Fruit fly (Drosophila melanogaster): ENCODE data around the gene CG2182.

The CG2182 gene

DNA sequence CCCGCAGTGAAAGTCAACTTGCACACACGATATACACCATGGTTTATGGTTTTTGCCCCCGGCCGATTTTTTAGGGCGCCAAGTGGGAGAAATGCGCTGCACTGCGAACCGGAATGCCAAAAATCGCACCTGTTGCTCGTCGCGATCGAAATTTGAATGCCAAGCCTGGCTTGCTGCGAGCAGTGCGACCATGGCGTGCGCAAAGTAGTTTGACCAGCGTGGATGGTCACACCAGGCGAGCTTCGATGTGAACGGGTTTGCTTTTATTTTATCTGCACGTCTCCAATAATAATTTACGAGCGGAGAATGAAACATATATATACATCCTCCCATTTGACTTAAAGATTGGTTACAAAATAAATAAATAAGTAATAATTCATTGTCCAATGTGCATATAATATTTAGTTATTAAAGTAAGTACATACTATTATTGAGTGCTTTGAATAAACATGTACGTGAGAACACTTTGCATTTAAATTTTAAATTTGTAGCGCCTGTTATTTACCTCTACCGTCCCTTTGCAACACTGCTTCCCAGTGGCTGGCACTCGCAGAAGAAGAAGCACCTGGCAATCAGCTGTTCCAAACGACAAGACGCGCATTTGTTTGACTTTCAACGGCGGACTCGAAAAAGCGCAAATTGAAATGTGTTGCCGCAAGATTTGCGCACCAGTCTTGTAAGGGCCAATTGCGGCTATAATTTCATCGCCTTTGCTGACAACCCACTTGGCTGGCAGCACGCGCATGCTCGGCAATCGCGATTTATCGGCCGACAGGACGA lies 25.7 kb upstream of the CG2182 start, which contains the start of the genes Rab23 and plx (continued):
- no peak for TF ChIP-seq CG11902 (GFP tag; optimal IDR thresholded peaks at IDR 0.05)
- TF ChIP-seq CG8632 (GFP tag; optimal IDR thresholded peaks at IDR 0.05): no peak
- no peak for TF ChIP-seq Hr39 (GFP tag; optimal IDR thresholded peaks at IDR 0.05)
- TF ChIP-seq lz (GFP tag; optimal IDR thresholded peaks at IDR 0.05): peak; percentile 33
- TF ChIP-seq acj6 (GFP tag; optimal IDR thresholded peaks at IDR 0.05): peak; percentile 5
- no peak for TF ChIP-seq CG15336 (GFP tag; IDR thresholded peaks at IDR 0.05)
- no peak for TF ChIP-seq CG3032 (tag; optimal IDR thresholded peaks at IDR 0.05)
- no peak for TF ChIP-seq Sox102F (GFP tag; optimal IDR thresholded peaks at IDR 0.05)
- no peak for TF ChIP-seq fd59A (GFP tag; optimal IDR thresholded peaks at IDR 0.05)
- no peak for TF ChIP-seq topi (GFP tag; optimal IDR thresholded peaks at IDR 0.05)
- no peak for TF ChIP-seq CG6792 (GFP tag; optimal IDR thresholded peaks at IDR 0.05)
- TF ChIP-seq Eip75B (GFP tag; optimal IDR thresholded peaks at IDR 0.05): no peak
- TF ChIP-seq CG3919 (GFP tag; optimal IDR thresholded peaks at IDR 0.05): no peak
- TF ChIP-seq esn (GFP tag; optimal IDR thresholded peaks at IDR 0.05): no peak
- TF ChIP-seq net (GFP tag; optimal IDR thresholded peaks at IDR 0.05): no peak
- no peak for TF ChIP-seq svp (GFP tag)
- TF ChIP-seq CG10631 (GFP tag; optimal IDR thresholded peaks at IDR 0.05): no peak
- no peak for TF ChIP-seq Lpt (GFP tag; optimal IDR thresholded peaks at IDR 0.05)
- TF ChIP-seq OdsH (GFP tag; optimal IDR thresholded peaks at IDR 0.05): peak; percentile 14
- TF ChIP-seq CG10669 (GFP tag; optimal IDR thresholded peaks at IDR 0.05): no peak
- TF ChIP-seq cyc (GFP tag; optimal IDR thresholded peaks at IDR 0.05): no peak

DNA sequence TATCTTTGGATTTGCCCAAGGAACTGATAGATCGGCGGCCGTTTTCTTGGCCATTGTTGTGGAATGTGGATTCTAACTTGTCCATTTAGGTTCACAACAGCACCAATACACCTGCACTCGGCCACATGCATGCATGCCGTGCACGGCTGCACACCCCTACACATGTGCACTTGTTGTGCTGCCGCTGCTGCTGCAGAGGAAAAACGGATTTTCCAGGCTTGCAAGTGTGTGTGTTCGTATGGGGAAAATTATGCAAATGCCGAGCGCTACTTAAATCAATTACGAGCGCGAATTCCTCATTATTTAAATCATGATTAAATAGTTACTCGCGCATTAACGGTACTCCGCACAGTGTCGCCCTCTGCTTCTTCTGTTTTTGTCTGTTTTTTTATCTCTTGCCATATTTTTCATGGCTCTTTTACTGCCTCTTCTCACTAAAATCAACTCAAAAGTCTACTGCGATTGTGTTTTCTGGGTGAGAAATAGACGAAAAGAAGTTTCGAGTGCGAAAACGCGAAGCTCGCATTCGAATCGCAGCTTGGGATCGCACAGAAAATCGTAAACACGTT lies 24.9 kb upstream of the CG2182 start:
- peak in 1 of 2 experiments; percentile 12 for TF ChIP-seq ss (GFP tag; optimal IDR thresholded peaks at IDR 0.05)
- no peak for TF ChIP-seq esn (GFP tag; optimal IDR thresholded peaks at IDR 0.05)
- TF ChIP-seq Eip78C (GFP tag): peak; percentile 60
- TF ChIP-seq vri (GFP tag; optimal IDR thresholded peaks at IDR 0.05): no peak
- TF ChIP-seq fd85E (GFP tag; optimal IDR thresholded peaks at IDR 0.05): no peak
- no peak for TF ChIP-seq CG3032 (tag; optimal IDR thresholded peaks at IDR 0.05)

DNA sequence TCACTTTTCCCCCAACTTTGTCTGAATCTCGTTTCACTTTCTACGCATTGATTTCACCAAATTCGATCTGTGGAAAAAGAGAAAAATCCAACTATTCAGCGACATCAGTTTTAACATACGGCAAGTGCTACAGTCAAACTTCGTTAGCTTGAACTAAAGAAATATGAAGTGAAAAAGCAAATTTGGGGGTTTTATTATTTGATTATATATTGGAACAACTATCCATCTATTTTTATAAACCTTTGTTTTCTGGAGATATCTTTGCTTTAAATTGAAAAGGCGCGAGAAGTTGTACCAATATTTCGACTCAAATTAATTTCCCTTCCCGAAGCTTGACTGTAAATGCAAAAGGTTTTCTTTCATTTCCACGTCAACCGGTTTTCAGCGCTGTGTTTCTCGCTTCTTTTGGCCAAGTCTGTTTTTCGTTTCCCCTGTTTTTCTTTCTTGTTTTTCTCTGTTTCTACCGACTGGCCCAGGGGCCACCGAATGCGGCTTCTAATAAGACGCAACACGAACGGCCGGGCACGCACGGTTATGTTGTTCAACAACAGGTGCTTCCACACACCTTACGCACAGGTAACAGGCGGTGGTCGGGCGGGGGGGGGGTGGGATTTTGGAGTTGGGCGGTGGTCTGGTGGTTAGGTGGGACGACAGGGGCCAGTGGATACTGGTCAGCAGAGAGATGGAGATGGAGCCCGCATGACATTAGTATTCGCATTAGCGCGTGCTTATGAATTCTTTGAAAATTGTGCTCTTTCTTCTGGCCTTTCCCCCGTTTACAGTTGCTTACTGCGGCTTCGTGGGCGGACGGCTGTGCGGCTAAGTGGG lies 23.4 kb upstream of the CG2182 start:
- TF ChIP-seq CG6792 (GFP tag; optimal IDR thresholded peaks at IDR 0.05) (no peak), CG10631 (GFP tag; optimal IDR thresholded peaks at IDR 0.05) (peak; percentile 53), CG11902 (GFP tag; optimal IDR thresholded peaks at IDR 0.05) (no peak), CG4318 (GFP tag; optimal IDR thresholded peaks at IDR 0.05) (peak; percentile 86), Sox14 (GFP tag; optimal IDR thresholded peaks at IDR 0.05) (peak; percentile 67), CG11762 (GFP tag; optimal IDR thresholded peaks at IDR 0.05; ENCODE audit: insufficient read depth) (peak; percentile 41), CG8319 (GFP tag; optimal IDR thresholded peaks at IDR 0.05) (no peak), dsx (GFP tag; optimal IDR thresholded peaks at IDR 0.05; ENCODE audit: poor library complexity, severe bottlenecking) (no peak), fd59A (GFP tag; optimal IDR thresholded peaks at IDR 0.05) (no peak), CG9139 (GFP tag; optimal IDR thresholded peaks at IDR 0.05) (no peak), salr (GFP tag; optimal IDR thresholded peaks at IDR 0.05) (peak in 1 of 2 experiments; percentile 74), Sox15 (GFP tag; optimal IDR thresholded peaks at IDR 0.05) (no peak), Met (GFP tag; optimal IDR thresholded peaks at IDR 0.05) (no peak), CG15336 (GFP tag; IDR thresholded peaks at IDR 0.05) (peak; percentile 93), CG6854 (GFP tag; optimal IDR thresholded peaks at IDR 0.05) (no peak), eg (GFP tag; IDR thresholded peaks at IDR 0.05) (peak; percentile 89), fkh (GFP tag; optimal IDR thresholded peaks at IDR 0.05) (no peak), fd85E (GFP tag; optimal IDR thresholded peaks at IDR 0.05) (no peak), pdm3 (GFP tag; optimal IDR thresholded peaks at IDR 0.05) (peak; percentile 64), acj6 (GFP tag; optimal IDR thresholded peaks at IDR 0.05) (peak; percentile 59), CG6276 (GFP tag; optimal IDR thresholded peaks at IDR 0.05) (peak; percentile 91), CG3032 (tag; optimal IDR thresholded peaks at IDR 0.05) (no peak), Eip78C (GFP tag) (peak; percentile 92), net (GFP tag; optimal IDR thresholded peaks at IDR 0.05) (peak; percentile 67), CG8119 (GFP tag; IDR thresholded peaks at IDR 0.05) (peak; percentile 91), CG10669 (GFP tag; optimal IDR thresholded peaks at IDR 0.05) (no peak), Ets21C (GFP tag; optimal IDR thresholded peaks at IDR 0.05) (no peak), CG34406 (GFP tag; optimal IDR thresholded peaks at IDR 0.05) (no peak), CG32006 (GFP tag; optimal IDR thresholded peaks at IDR 0.05) (peak; percentile 93), CG3919 (GFP tag; optimal IDR thresholded peaks at IDR 0.05) (peak; percentile 75), OdsH (GFP tag; optimal IDR thresholded peaks at IDR 0.05) (peak; percentile 70)

All from whole organism, prepupa.